Fruit fly (Drosophila melanogaster): ENCODE data around the gene CG45080.
A peak's percentile ranks its signal among the peaks of the same experiment; 100 is the strongest.

The CG45080 gene

dm6 chr3R:13293148-13293756, 25.8 kb downstream of the CG45080 start, which contains the start of gene wntD:
Gene wntD, minus strand, starts transcription at chr3R:13293198.
- no peak for TF ChIP-seq CrebA (GFP tag; optimal IDR thresholded peaks at IDR 0.05; ENCODE audit: borderline replicate concordance)
- TF ChIP-seq CG9705 (GFP tag; optimal IDR thresholded peaks at IDR 0.05), result no peak
- TF ChIP-seq brk (GFP tag; optimal IDR thresholded peaks at IDR 0.05), result no peak
- no peak for TF ChIP-seq usp (GFP tag; optimal IDR thresholded peaks at IDR 0.05)
- TF ChIP-seq GATAd (GFP tag; optimal IDR thresholded peaks at IDR 0.05), result no peak
- no peak for TF ChIP-seq sv (GFP tag; optimal IDR thresholded peaks at IDR 0.05)
- TF ChIP-seq OdsH (GFP tag; optimal IDR thresholded peaks at IDR 0.05), result no peak

- no peak for TF ChIP-seq foxo (GFP tag; optimal IDR thresholded peaks at IDR 0.05)
- no peak for TF ChIP-seq h (GFP tag; optimal IDR thresholded peaks at IDR 0.05)
These were observed 28.7 kb downstream of the CG45080 start, which contains the start of gene Osi22 for dm6 chr3R:13290329-13290728. Gene Osi22, plus strand, starts transcription at chr3R:13290629.

- TF ChIP-seq CG9705 (GFP tag; optimal IDR thresholded peaks at IDR 0.05) (no peak), HLH106 (tag; optimal IDR thresholded peaks at IDR 0.05) (no peak), sage (GFP tag; optimal IDR thresholded peaks at IDR 0.05) (no peak), Myc (optimal IDR thresholded peaks at IDR 0.05) (no peak), brk (GFP tag; optimal IDR thresholded peaks at IDR 0.05) (no peak), ey (GFP tag; optimal IDR thresholded peaks at IDR 0.05) (no peak), br (GFP tag; optimal IDR thresholded peaks at IDR 0.05) (no peak), Dif (GFP tag; optimal IDR thresholded peaks at IDR 0.05; ENCODE audit: partially characterized antibody) (no peak), N (GFP tag; optimal IDR thresholded peaks at IDR 0.05) (no peak), dl (GFP tag; optimal IDR thresholded peaks at IDR 0.05; ENCODE audit: insufficient read depth in 1 of 2, partially characterized antibody in 2 of 2) (no peak), GATAd (GFP tag; optimal IDR thresholded peaks at IDR 0.05) (no peak), h (GFP tag; optimal IDR thresholded peaks at IDR 0.05) (no peak), Rel (GFP tag; optimal IDR thresholded peaks at IDR 0.05) (no peak), Rel (tag; optimal IDR thresholded peaks at IDR 0.05) (no peak), dmrt93B (GFP tag; optimal IDR thresholded peaks at IDR 0.05) (no peak)
These were observed 30.2 kb downstream of the CG45080 start, which contains the start of gene apn for dm6 chr3R:13288763-13289312. Gene apn, minus strand, starts transcription at chr3R:13288813.

- TF ChIP-seq Sp1 (GFP tag; optimal IDR thresholded peaks at IDR 0.05), result no peak
These were observed 32.9 kb downstream of the CG45080 start, which contains the start of gene CG15888 for dm6 chr3R:13286118-13286579. Gene CG15888, minus strand, starts transcription at chr3R:13286529.

dm6 chr3R:13285110-13285509, 34.0 kb downstream of the CG45080 start:
- no peak for TF ChIP-seq fru (GFP tag; optimal IDR thresholded peaks at IDR 0.05)
- TF ChIP-seq Vsx2 (GFP tag; optimal IDR thresholded peaks at IDR 0.05; ENCODE audit: partially characterized antibody), result no peak
- TF ChIP-seq usp (GFP tag; optimal IDR thresholded peaks at IDR 0.05), result no peak
- peak; percentile 97 for TF ChIP-seq Dfd (GFP tag; optimal IDR thresholded peaks at IDR 0.05)

- TF ChIP-seq dsf (GFP tag; optimal IDR thresholded peaks at IDR 0.05; ENCODE audit: borderline replicate concordance) (no peak), CG32264 (GFP tag; optimal IDR thresholded peaks at IDR 0.05) (no peak), Hr83 (GFP tag; optimal IDR thresholded peaks at IDR 0.05; ENCODE audit: poor library complexity, severe bottlenecking) (no peak), br (GFP tag; optimal IDR thresholded peaks at IDR 0.05) (no peak), dl (GFP tag; optimal IDR thresholded peaks at IDR 0.05; ENCODE audit: insufficient read depth in 1 of 2, partially characterized antibody in 2 of 2) (no peak), brk (GFP tag; optimal IDR thresholded peaks at IDR 0.05) (no peak), CG9705 (GFP tag; optimal IDR thresholded peaks at IDR 0.05) (no peak), sage (GFP tag; optimal IDR thresholded peaks at IDR 0.05) (no peak), Hnf4 (GFP tag; optimal IDR thresholded peaks at IDR 0.05) (no peak), fru (GFP tag; optimal IDR thresholded peaks at IDR 0.05) (no peak), woc (GFP tag; optimal IDR thresholded peaks at IDR 0.05) (no peak), sv (GFP tag; optimal IDR thresholded peaks at IDR 0.05) (no peak)
These were observed 39.7 kb downstream of the CG45080 start, which contains the start of gene CG8630 for dm6 chr3R:13279419-13279818. Gene CG8630, plus strand, starts transcription at chr3R:13279721.
